Worm (Caenorhabditis elegans) whole organism, young adult: Measurements from ENCODE around the gene C56C10.7.

Experiments
- B0019.2 ChIP-seq: fragments of 200-800 bp; sonication (Bioruptor generic); conservative IDR thresholded peaks from 2 replicates; pipeline ENCODE4 v1.3.6; 2022; ENCODE audit warnings: missing genetic modification reagents, missing genetic modification characterization, missing compliant biosample characterization
- B0261.1 ChIP-seq: sonication (generic microtip); optimal IDR thresholded peaks from 2 replicates; lab custom pipeline; 2016; ENCODE audit warnings: mild to moderate bottlenecking, missing genetic modification characterization, moderate library complexity, missing compliant biosample characterization
- C17E4.6 ChIP-seq: fragments of 200-800 bp; sonication (Bioruptor generic); IDR thresholded peaks from 2 replicates; pipeline ENCODE4 v1.3.6; 2022; ENCODE audit warnings: missing genetic modification reagents, missing genetic modification characterization, missing compliant biosample characterization
- D2030.7 ChIP-seq: fragments of 200-800 bp; sonication (Bioruptor generic); IDR thresholded peaks from 2 replicates; pipeline ENCODE4 v1.3.6; 2022; ENCODE audit warnings: missing genetic modification reagents, missing genetic modification characterization, missing compliant biosample characterization
- F10E7.11 ChIP-seq: sonication (generic microtip); optimal IDR thresholded peaks from 2 replicates; lab custom pipeline; 2017; ENCODE audit warnings: mild to moderate bottlenecking, missing genetic modification characterization, moderate library complexity, missing compliant biosample characterization
- F33H1.4 ChIP-seq: fragments of 200-800 bp; sonication (Bioruptor generic); IDR thresholded peaks from 2 replicates; pipeline ENCODE4 v1.3.6; 2022; ENCODE audit warnings: missing genetic modification reagents, missing genetic modification characterization, missing compliant biosample characterization
- F37B4.10 ChIP-seq: fragments of 200-800 bp; sonication (Bioruptor generic); IDR thresholded peaks from 2 replicates; pipeline ENCODE4 v1.3.6; 2022; ENCODE audit warnings: missing genetic modification characterization, missing compliant biosample characterization
- F49E8.2 ChIP-seq: sonication (generic microtip); optimal IDR thresholded peaks from 3 replicates; lab custom pipeline; 2017; ENCODE audit warnings: missing genetic modification characterization, mild to moderate bottlenecking, missing compliant biosample characterization, antibody characterized with exemption, moderate library complexity; ENCODE audit not compliant: insufficient read depth
- F55B11.4 ChIP-seq: sonication (generic microtip); optimal IDR thresholded peaks from 2 replicates; lab custom pipeline; 2016; ENCODE audit warnings: missing compliant biosample characterization, missing genetic modification characterization, borderline replicate concordance; ENCODE audit not compliant: insufficient read depth
- F57C9.4 ChIP-seq: sonication (generic microtip); optimal IDR thresholded peaks from 2 replicates; lab custom pipeline; 2017; ENCODE audit warnings: mild to moderate bottlenecking, missing genetic modification characterization, missing compliant biosample characterization
- K12H6.12 ChIP-seq: fragments of 200-800 bp; sonication (Bioruptor generic); optimal IDR thresholded peaks from 2 replicates; lab custom pipeline; 2018; ENCODE audit warnings: mild to moderate bottlenecking, missing genetic modification characterization, missing compliant biosample characterization
- T07F8.4 ChIP-seq: sonication (generic microtip); optimal IDR thresholded peaks from 2 replicates; lab custom pipeline; 2016; ENCODE audit warnings: mild to moderate bottlenecking, missing genetic modification characterization, moderate library complexity, missing compliant biosample characterization
- T26A5.8 ChIP-seq: sonication (generic microtip); optimal IDR thresholded peaks from 2 replicates; lab custom pipeline; 2016; ENCODE audit warnings: missing genetic modification characterization, missing compliant biosample characterization
- Y53F4B.3 ChIP-seq: fragments of 200-800 bp; sonication (Bioruptor generic); IDR thresholded peaks from 2 replicates; pipeline ENCODE4 v1.3.6; 2022; ENCODE audit warnings: missing genetic modification reagents, missing genetic modification characterization, missing compliant biosample characterization
- Y56A3A.18 ChIP-seq: fragments of 200-800 bp; sonication (Bioruptor generic); IDR thresholded peaks from 2 replicates; pipeline ENCODE4 v1.3.6; 2022; ENCODE audit warnings: missing genetic modification reagents, missing genetic modification characterization, missing compliant biosample characterization
- akir-1 ChIP-seq: fragments of 200-800 bp; sonication (Bioruptor generic); optimal IDR thresholded peaks from 2 replicates; lab custom pipeline; 2018; ENCODE audit warnings: mild to moderate bottlenecking, missing genetic modification characterization, moderate library complexity, missing compliant biosample characterization
- ama-1 ChIP-seq, 3 experiments: fragments of 150-350 bp in 1 of 3; sonication (generic microtip) in 2 of 3; optimal IDR thresholded peaks; 2 replicates each; lab custom pipeline; 2014 to 2018; ENCODE audit warnings: missing biosample characterization in 2 of 3, missing genetic modification characterization in 2 of 3, missing genetic modification reagents in 2 of 3
- aptf-2 ChIP-seq: fragments of 200-800 bp; sonication (Bioruptor generic); conservative IDR thresholded peaks from 2 replicates; pipeline ENCODE4 v1.3.6; 2022; ENCODE audit warnings: missing genetic modification reagents, missing genetic modification characterization, missing compliant biosample characterization
- attf-6 ChIP-seq: fragments of 200-800 bp; sonication (Bioruptor generic); IDR thresholded peaks from 2 replicates; pipeline ENCODE4 v1.3.6; 2022; ENCODE audit warnings: missing genetic modification reagents, missing genetic modification characterization, missing compliant biosample characterization
- bed-1 ChIP-seq: fragments of 200-800 bp; sonication (Bioruptor generic); IDR thresholded peaks from 2 replicates; pipeline ENCODE4 v1.3.6; 2022; ENCODE audit warnings: missing genetic modification reagents, missing genetic modification characterization, missing compliant biosample characterization
- ceh-27 ChIP-seq: fragments of 200-800 bp; sonication (Bioruptor generic); optimal IDR thresholded peaks from 2 replicates; lab custom pipeline; 2018; ENCODE audit warnings: mild to moderate bottlenecking, missing genetic modification characterization, moderate library complexity, missing compliant biosample characterization
- chd-7 ChIP-seq: sonication (generic microtip); optimal IDR thresholded peaks from 2 replicates; lab custom pipeline; 2016; ENCODE audit warnings: mild to moderate bottlenecking, missing genetic modification characterization, moderate library complexity, missing compliant biosample characterization
- die-1 ChIP-seq: sonication (generic microtip); optimal IDR thresholded peaks from 2 replicates; lab custom pipeline; 2016; ENCODE audit warnings: missing genotype, mild to moderate bottlenecking, missing genetic modification characterization, missing compliant biosample characterization
- dox-1 ChIP-seq: fragments of 200-800 bp; sonication (Bioruptor generic); IDR thresholded peaks from 2 replicates; pipeline ENCODE4 v1.3.6; 2022; ENCODE audit warnings: missing genetic modification reagents, missing genetic modification characterization, missing compliant biosample characterization
- efl-1 ChIP-seq: fragments of 150-350 bp; optimal IDR thresholded peaks from 2 replicates; lab custom pipeline; 2014; ENCODE audit warnings: missing biosample characterization, missing genetic modification reagents, missing genetic modification characterization
- fkh-3 ChIP-seq: sonication (generic microtip); optimal IDR thresholded peaks from 2 replicates; lab custom pipeline; 2016; ENCODE audit warnings: mild to moderate bottlenecking, missing genetic modification characterization, missing compliant biosample characterization
- him-1 ChIP-seq: sonication (generic microtip); optimal IDR thresholded peaks from 2 replicates; lab custom pipeline; 2016; ENCODE audit warnings: missing genotype, missing genetic modification reagents, missing genetic modification characterization, missing compliant biosample characterization
- hlh-26 ChIP-seq: fragments of 200-800 bp; sonication (Bioruptor generic); conservative IDR thresholded peaks from 2 replicates; pipeline ENCODE4 v1.3.6; 2022; ENCODE audit warnings: missing genetic modification reagents, missing genetic modification characterization, missing compliant biosample characterization
- hmg-1.2 ChIP-seq: fragments of 200-800 bp; sonication (Bioruptor generic); IDR thresholded peaks from 2 replicates; pipeline ENCODE4 v1.3.6; 2022; ENCODE audit warnings: missing genetic modification reagents, missing genetic modification characterization, missing compliant biosample characterization
- hrde-1 ChIP-seq: sonication (generic microtip); optimal IDR thresholded peaks from 2 replicates; lab custom pipeline; 2016; ENCODE audit warnings: missing genetic modification characterization, mild to moderate bottlenecking, missing compliant biosample characterization, moderate library complexity, missing genotype, missing genetic modification reagents, borderline replicate concordance
- let-526 ChIP-seq: fragments of 200-800 bp; sonication (Bioruptor generic); IDR thresholded peaks from 2 replicates; pipeline ENCODE4 v1.3.6; 2022; ENCODE audit warnings: missing genetic modification reagents, missing genetic modification characterization, missing compliant biosample characterization
- lin-26 ChIP-seq: fragments of 200-800 bp; sonication (Bioruptor generic); IDR thresholded peaks from 2 replicates; pipeline ENCODE4 v1.3.6; 2022; ENCODE audit warnings: missing genetic modification reagents, missing genetic modification characterization, missing compliant biosample characterization
- lin-35 ChIP-seq, 3 experiments: fragments of 150-350 bp in 2 of 3; sonication (generic microtip) in 1 of 3; optimal IDR thresholded peaks; 2 replicates each; lab custom pipeline; 2014 to 2018; ENCODE audit warnings: missing biosample characterization in 3 of 3, missing genetic modification characterization in 3 of 3, missing genetic modification reagents in 3 of 3
- lsl-1 ChIP-seq: fragments of 200-800 bp; sonication (Bioruptor generic); optimal IDR thresholded peaks from 2 replicates; lab custom pipeline; 2018; ENCODE audit warnings: mild to moderate bottlenecking, missing genetic modification characterization, moderate library complexity, missing compliant biosample characterization
- madf-6 ChIP-seq: fragments of 200-800 bp; sonication (Bioruptor generic); IDR thresholded peaks from 2 replicates; pipeline ENCODE4 v1.3.6; 2022; ENCODE audit warnings: missing genetic modification reagents, missing genetic modification characterization, missing compliant biosample characterization
- madf-8 ChIP-seq: fragments of 200-800 bp; sonication (Bioruptor generic); conservative IDR thresholded peaks from 2 replicates; pipeline ENCODE4 v1.3.6; 2022; ENCODE audit warnings: missing genetic modification reagents, missing genetic modification characterization, missing compliant biosample characterization
- mxl-1 ChIP-seq: sonication (generic microtip); optimal IDR thresholded peaks from 2 replicates; lab custom pipeline; 2016; ENCODE audit warnings: missing genetic modification characterization, missing compliant biosample characterization
- nfya-2 ChIP-seq: fragments of 200-800 bp; sonication (Bioruptor generic); IDR thresholded peaks from 2 replicates; pipeline ENCODE4 v1.3.6; 2022; ENCODE audit warnings: missing genetic modification reagents, missing genetic modification characterization, missing compliant biosample characterization
- nhr-179 ChIP-seq: sonication (generic microtip); optimal IDR thresholded peaks from 2 replicates; lab custom pipeline; 2016; ENCODE audit warnings: mild to moderate bottlenecking, missing genetic modification characterization, missing compliant biosample characterization
- pbrm-1 ChIP-seq: fragments of 200-800 bp; sonication (Bioruptor generic); IDR thresholded peaks from 2 replicates; pipeline ENCODE4 v1.3.6; 2022; ENCODE audit warnings: missing genetic modification reagents, missing genetic modification characterization, missing compliant biosample characterization
- rcor-1 ChIP-seq: fragments of 200-800 bp; sonication (Bioruptor generic); IDR thresholded peaks from 2 replicates; pipeline ENCODE4 v1.3.6; 2022; ENCODE audit warnings: missing genetic modification reagents, missing genetic modification characterization, missing compliant biosample characterization
- snpc-3.4 ChIP-seq: sonication (generic microtip); optimal IDR thresholded peaks from 2 replicates; lab custom pipeline; 2017; ENCODE audit warnings: missing genetic modification characterization, mild to moderate bottlenecking, missing compliant biosample characterization, antibody characterized with exemption, moderate library complexity, missing genotype, missing genetic modification reagents
- sptf-2 ChIP-seq: fragments of 200-800 bp; sonication (Bioruptor generic); optimal IDR thresholded peaks from 2 replicates; lab custom pipeline; 2018; ENCODE audit warnings: mild to moderate bottlenecking, missing genetic modification characterization, missing compliant biosample characterization
- tbp1 ChIP-seq: fragments of 200-800 bp; sonication (Bioruptor generic); optimal IDR thresholded peaks from 2 replicates; lab custom pipeline; 2018; ENCODE audit warnings: mild to moderate bottlenecking, missing genetic modification characterization, missing compliant biosample characterization
- tlf-1 ChIP-seq: fragments of 200-800 bp; sonication (Bioruptor generic); optimal IDR thresholded peaks from 2 replicates; lab custom pipeline; 2018; ENCODE audit warnings: mild to moderate bottlenecking, missing genetic modification characterization, missing compliant biosample characterization
- zim-3 ChIP-seq: sonication (generic microtip); optimal IDR thresholded peaks from 2 replicates; lab custom pipeline; 2017; ENCODE audit warnings: mild to moderate bottlenecking, missing genetic modification characterization, moderate library complexity, missing compliant biosample characterization
- ztf-25 ChIP-seq: fragments of 200-800 bp; sonication (Bioruptor generic); IDR thresholded peaks from 2 replicates; pipeline ENCODE4 v1.3.6; 2022; ENCODE audit warnings: missing genetic modification reagents, missing genetic modification characterization, missing compliant biosample characterization

Gene C56C10.7

ce11 chrII:6587264-6587870 lies at the start of gene C56C10.7 (continued):
- no peak for TF ChIP-seq F55B11.4 (tag; lab: Kevin White, UChicago)
- TF ChIP-seq C17E4.6: peak; percentile 62; the same call in 1 of the 2 replicates
- TF ChIP-seq F10E7.11: peak; percentile 53
- peak; percentile 63; the same call in 1 of the 2 replicates for TF ChIP-seq nfya-2 (GFP tag; lab: Robert Waterston, UW)
- no peak for TF ChIP-seq lin-35 (GFP tag; optimal IDR thresholded peaks at IDR 0.05; lab: Kevin White, UChicago)
- TF ChIP-seq Y53F4B.3 (GFP tag; lab: Robert Waterston, UW): no peak
- peak; percentile 83 for TF ChIP-seq lin-26 (GFP tag; lab: Robert Waterston, UW)
- TF ChIP-seq rcor-1 (GFP tag; lab: Robert Waterston, UW): peak; percentile 68
- TF ChIP-seq madf-6 (GFP tag; lab: Robert Waterston, UW): peak; percentile 89
- peak; percentile 72; the same call in 1 of the 2 replicates for TF ChIP-seq pbrm-1 (GFP tag; lab: Robert Waterston, UW)
- peak; percentile 30; the same call in 1 of the 2 replicates for TF ChIP-seq F33H1.4 (GFP tag; lab: Robert Waterston, UW)
- TF ChIP-seq tbp1 (GFP tag; lab: Kevin White, UChicago): peak; percentile 63
- no peak for TF ChIP-seq zim-3 (tag; lab: Kevin White, UChicago)
- TF ChIP-seq dox-1 (GFP tag; lab: Robert Waterston, UW): no peak; the same call in 1 of the 2 replicates
- peak; percentile 77 for TF ChIP-seq Y56A3A.18 (GFP tag; lab: Robert Waterston, UW)
- peak; percentile 85 for TF ChIP-seq attf-6 (GFP tag; lab: Robert Waterston, UW)
- TF ChIP-seq T26A5.8 (tag; lab: Kevin White, UChicago): no peak
- peak; percentile 62 for TF ChIP-seq hrde-1 (tag; lab: Kevin White, UChicago)
- TF ChIP-seq fkh-3 (tag; lab: Kevin White, UChicago): no peak
- peak; percentile 77 for TF ChIP-seq chd-7
- TF ChIP-seq hlh-26 (GFP tag; lab: Robert Waterston, UW): no peak
- TF ChIP-seq efl-1 (GFP tag; lab: Kevin White, UChicago): no peak
- TF ChIP-seq ama-1 (optimal IDR thresholded peaks at IDR 0.05; lab: Kevin White, UChicago): no peak
- TF ChIP-seq ama-1 (GFP tag; optimal IDR thresholded peaks at IDR 0.05; lab: Kevin White, UChicago): peak in 1 of 2 experiments; percentile 62
- peak; percentile 87 for TF ChIP-seq tlf-1 (GFP tag; lab: Kevin White, UChicago)
- TF ChIP-seq ceh-27 (GFP tag; lab: Kevin White, UChicago): no peak
- TF ChIP-seq hmg-1.2: peak; percentile 49
- TF ChIP-seq bed-1: peak; percentile 68; the same call in 1 of the 2 replicates
- no peak for TF ChIP-seq T07F8.4 (tag; lab: Kevin White, UChicago)
- no peak for TF ChIP-seq F57C9.4 (tag; lab: Kevin White, UChicago)
- TF ChIP-seq akir-1 (GFP tag; lab: Kevin White, UChicago): no peak
- peak; percentile 36; the same call in 1 of the 2 replicates for TF ChIP-seq D2030.7 (GFP tag; lab: Robert Waterston, UW)
- no peak for TF ChIP-seq let-526 (GFP tag; lab: Robert Waterston, UW)
- no peak for TF ChIP-seq aptf-2
- TF ChIP-seq B0019.2 (GFP tag; lab: Robert Waterston, UW): 0 out of 2 replicates have a peak, but pooled peaks have one; percentile 4
- TF ChIP-seq B0261.1: peak; percentile 8
- TF ChIP-seq nhr-179 (tag; lab: Kevin White, UChicago): no peak
- peak; percentile 10 for TF ChIP-seq mxl-1 (tag; lab: Kevin White, UChicago)
- TF ChIP-seq lsl-1 (GFP tag; lab: Kevin White, UChicago): peak; percentile 17
- TF ChIP-seq die-1 (tag; lab: Kevin White, UChicago): peak; percentile 38
- peak; percentile 66; the same call in 1 of the 2 replicates for TF ChIP-seq ztf-25 (GFP tag; lab: Robert Waterston, UW)
- TF ChIP-seq K12H6.12 (tag; lab: Kevin White, UChicago): no peak
- TF ChIP-seq madf-8 (GFP tag; lab: Robert Waterston, UW): peak; percentile 39; the same call in 1 of the 2 replicates
- no peak for TF ChIP-seq sptf-2
- no peak for TF ChIP-seq F37B4.10 (GFP tag; lab: Robert Waterston, UW)
- peak; percentile 19 for TF ChIP-seq him-1 (tag; lab: Kevin White, UChicago)
- peak; percentile 56 for TF ChIP-seq F49E8.2 (tag; lab: Kevin White, UChicago)
- TF ChIP-seq snpc-3.4: peak; percentile 76
